Fruit fly (Drosophila melanogaster) whole organism, embryonic: ENCODE results near the gene CG8112.

ENCODE experiments used
- Ada2b ChIP-seq: fragments of 200-800 bp; sonication (Bioruptor generic); IDR thresholded peaks from 2 replicates; pipeline ENCODE4 v1.3.6; 2022; ENCODE audit warnings: missing biosample characterization, missing genetic modification characterization
- BEAF-32 ChIP-seq: fragments of 200-800 bp; sonication (Bioruptor generic); optimal IDR thresholded peaks from 3 replicates; lab custom pipeline; 2017; ENCODE audit warnings: missing biosample characterization, missing genetic modification characterization, mild to moderate bottlenecking, moderate library complexity, missing genetic modification reagents
- CG10209 ChIP-seq: fragments of 200-800 bp; sonication (Bioruptor generic); optimal IDR thresholded peaks from 3 replicates; lab custom pipeline; 2017; ENCODE audit warnings: missing biosample characterization, mild to moderate bottlenecking, missing genetic modification characterization, missing genetic modification reagents
- CG1024 ChIP-seq: fragments of 200-800 bp; sonication (Bioruptor generic); IDR thresholded peaks from 2 replicates; pipeline ENCODE4 v1.3.6; 2022; ENCODE audit warnings: missing biosample characterization, missing genetic modification characterization
- CG11085 ChIP-seq: fragments of 200-800 bp; sonication (Bioruptor generic); IDR thresholded peaks from 2 replicates; pipeline ENCODE4 v1.3.6; 2022; ENCODE audit warnings: missing biosample characterization, missing genetic modification characterization
- CG11504 ChIP-seq: fragments of 200-800 bp; sonication (Bioruptor generic); optimal IDR thresholded peaks from 3 replicates; lab custom pipeline; 2019; ENCODE audit warnings: missing biosample characterization, mild to moderate bottlenecking, missing genetic modification characterization, moderate library complexity
- CG11723 ChIP-seq: fragments of 200-800 bp; sonication (Bioruptor generic); optimal IDR thresholded peaks from 2 replicates; lab custom pipeline; 2017; ENCODE audit warnings: missing biosample characterization, mild to moderate bottlenecking, missing genetic modification characterization
- CG1233 ChIP-seq: fragments of 200-800 bp; sonication (Bioruptor generic); optimal IDR thresholded peaks from 4 replicates; lab custom pipeline; 2018; ENCODE audit warnings: missing biosample characterization, mild to moderate bottlenecking, missing genetic modification characterization
- CG12942 ChIP-seq: fragments of 200-800 bp; sonication (Bioruptor generic); optimal IDR thresholded peaks from 3 replicates; lab custom pipeline; 2016; ENCODE audit warnings: missing biosample characterization, missing genetic modification characterization
- CG13775 ChIP-seq: fragments of 200-800 bp; sonication (Bioruptor generic); optimal IDR thresholded peaks from 3 replicates; lab custom pipeline; 2017; ENCODE audit warnings: missing biosample characterization, mild to moderate bottlenecking, missing genetic modification characterization
- CG18599 ChIP-seq: fragments of 200-800 bp; sonication (Bioruptor generic); optimal IDR thresholded peaks from 3 replicates; lab custom pipeline; 2017; ENCODE audit warnings: missing biosample characterization, missing genetic modification characterization, mild to moderate bottlenecking, moderate library complexity, missing genetic modification reagents
- CG18619 ChIP-seq: fragments of 200-800 bp; sonication (Bioruptor generic); optimal IDR thresholded peaks from 3 replicates; lab custom pipeline; 2017; ENCODE audit warnings: missing biosample characterization, mild to moderate bottlenecking, missing genetic modification characterization
- CG3065 ChIP-seq: fragments of 200-800 bp; sonication (Bioruptor generic); optimal IDR thresholded peaks from 2 replicates; lab custom pipeline; 2016; ENCODE audit warnings: missing biosample characterization, missing genetic modification characterization
- CG32772 ChIP-seq: fragments of 200-800 bp; sonication (Bioruptor generic); IDR thresholded peaks from 2 replicates; pipeline ENCODE4 v1.3.6; 2022; ENCODE audit warnings: missing biosample characterization, missing genetic modification characterization
- CG34224 ChIP-seq: fragments of 200-800 bp; sonication (Bioruptor generic); IDR thresholded peaks from 3 replicates; pipeline ENCODE4 v1.3.6; 2022; ENCODE audit warnings: missing biosample characterization, missing genetic modification characterization; ENCODE audit not compliant: partially characterized antibody
- CG42726 ChIP-seq: fragments of 200-800 bp; sonication (Bioruptor generic); IDR thresholded peaks from 2 replicates; pipeline ENCODE4 v1.3.6; 2022; ENCODE audit warnings: missing biosample characterization, missing genetic modification characterization; ENCODE audit not compliant: partially characterized antibody
- CG43689 ChIP-seq: fragments of 200-800 bp; sonication (Bioruptor generic); IDR thresholded peaks from 2 replicates; pipeline ENCODE4 v1.3.6; 2022; ENCODE audit warnings: missing biosample characterization, missing genetic modification characterization
- CG4730 ChIP-seq: fragments of 200-800 bp; sonication (Bioruptor generic); IDR thresholded peaks from 2 replicates; pipeline ENCODE4 v1.3.6; 2022; ENCODE audit warnings: missing biosample characterization, missing genetic modification characterization
- CG4854 ChIP-seq: fragments of 200-800 bp; sonication (Bioruptor generic); optimal IDR thresholded peaks from 2 replicates; lab custom pipeline; 2016; ENCODE audit warnings: missing biosample characterization, missing genetic modification characterization, inconsistent platforms
- CG6854 ChIP-seq: fragments of 200-800 bp; sonication (Bioruptor generic); optimal IDR thresholded peaks from 3 replicates; lab custom pipeline; 2017; ENCODE audit warnings: missing biosample characterization, mild to moderate bottlenecking, missing genetic modification characterization
- CG7357 ChIP-seq: fragments of 200-800 bp; sonication (Bioruptor generic); IDR thresholded peaks from 3 replicates; pipeline ENCODE4 v1.3.6; 2022; ENCODE audit warnings: missing biosample characterization, missing genetic modification characterization
- CG7839 ChIP-seq: fragments of 200-800 bp; sonication (Bioruptor generic); optimal IDR thresholded peaks from 3 replicates; lab custom pipeline; 2018; ENCODE audit warnings: missing biosample characterization, mild to moderate bottlenecking, missing genetic modification characterization, moderate library complexity
- CG8089 ChIP-seq: fragments of 200-800 bp; sonication (Bioruptor generic); optimal IDR thresholded peaks from 3 replicates; lab custom pipeline; 2016; ENCODE audit warnings: missing biosample characterization, missing genetic modification characterization
- CG9727 ChIP-seq: fragments of 200-800 bp; sonication (Bioruptor generic); optimal IDR thresholded peaks from 3 replicates; lab custom pipeline; 2017; ENCODE audit warnings: missing biosample characterization, mild to moderate bottlenecking, missing genetic modification characterization
- E2f1 ChIP-seq: fragments of 200-800 bp; sonication (Bioruptor generic); IDR thresholded peaks from 2 replicates; pipeline ENCODE4 v1.3.6; 2022; ENCODE audit warnings: missing biosample characterization, missing genetic modification characterization
- Ets97D ChIP-seq: fragments of 200-800 bp; sonication (Bioruptor generic); optimal IDR thresholded peaks from 3 replicates; lab custom pipeline; 2016; ENCODE audit warnings: missing biosample characterization, missing genetic modification characterization
- Hr39 ChIP-seq: fragments of >200 bp; optimal IDR thresholded peaks from 2 replicates; lab custom pipeline; 2017
- Lpt ChIP-seq: fragments of >200 bp; optimal IDR thresholded peaks from 2 replicates; lab custom pipeline; 2018; ENCODE audit warnings: missing biosample characterization, missing genetic modification characterization
- MBD-R2 ChIP-seq: fragments of 200-800 bp; sonication (Bioruptor generic); IDR thresholded peaks from 2 replicates; pipeline ENCODE4 v1.3.6; 2022; ENCODE audit warnings: missing biosample characterization, missing genetic modification characterization
- Med ChIP-seq: fragments of 200-800 bp; sonication (Bioruptor generic); peaks from one replicate; lab custom pipeline; 2016; ENCODE audit warnings: missing biosample characterization, missing genetic modification characterization, mild to moderate bottlenecking, inconsistent platforms, moderate library complexity
- Oaz ChIP-seq: fragments of 200-800 bp; sonication (Bioruptor generic); IDR thresholded peaks from 2 replicates; pipeline ENCODE4 v1.3.6; 2022; ENCODE audit warnings: missing biosample characterization, missing genetic modification characterization
- Opbp ChIP-seq: fragments of 200-800 bp; sonication (Bioruptor generic); IDR thresholded peaks from 3 replicates; pipeline ENCODE4 v1.3.6; 2022; ENCODE audit warnings: missing biosample characterization, missing genetic modification characterization; ENCODE audit not compliant: partially characterized antibody
- Sry-β ChIP-seq: fragments of 200-800 bp; sonication (Bioruptor generic); optimal IDR thresholded peaks from 2 replicates; lab custom pipeline; 2018; ENCODE audit warnings: missing biosample characterization, mild to moderate bottlenecking, missing genetic modification characterization, moderate library complexity
- chif ChIP-seq, 2 experiments: fragments of 200-800 bp; sonication (Bioruptor generic); optimal IDR thresholded peaks; 3 replicates each; lab custom pipeline; 2016; ENCODE audit warnings: missing biosample characterization in 2 of 2, missing genetic modification characterization in 2 of 2
- ci ChIP-seq: fragments of 200-800 bp; sonication (Bioruptor generic); IDR thresholded peaks from 3 replicates; pipeline ENCODE4 v1.3.6; 2022; ENCODE audit warnings: missing biosample characterization, missing genetic modification characterization
- crp ChIP-seq, 2 experiments: fragments of 200-800 bp; sonication (Bioruptor generic); optimal IDR thresholded peaks; 2 replicates in 1 of 2; 3 replicates in 1 of 2; lab custom pipeline; 2017; ENCODE audit warnings: missing biosample characterization in 2 of 2, missing genetic modification characterization in 2 of 2, mild to moderate bottlenecking in 1 of 2, moderate library complexity in 1 of 2
- cwo ChIP-seq: fragments of 200-800 bp; sonication (Bioruptor generic); optimal IDR thresholded peaks from 3 replicates; lab custom pipeline; 2017; ENCODE audit warnings: missing biosample characterization, missing genetic modification characterization, mild to moderate bottlenecking, moderate library complexity, missing genetic modification reagents
- da ChIP-seq: fragments of 200-800 bp; sonication (Bioruptor generic); optimal IDR thresholded peaks from 2 replicates; lab custom pipeline; 2016; ENCODE audit warnings: missing biosample characterization, missing genetic modification characterization
- emc ChIP-seq: fragments of 200-800 bp; sonication (Bioruptor generic); optimal IDR thresholded peaks from 2 replicates; lab custom pipeline; 2016; ENCODE audit warnings: missing biosample characterization, missing genetic modification characterization
- gce ChIP-seq: fragments of 200-800 bp; sonication (Bioruptor generic); IDR thresholded peaks from 3 replicates; pipeline ENCODE4 v1.3.6; 2022; ENCODE audit warnings: missing biosample characterization, missing genetic modification characterization
- jing ChIP-seq: fragments of 200-800 bp; sonication (Bioruptor generic); optimal IDR thresholded peaks from 2 replicates; lab custom pipeline; 2018; ENCODE audit warnings: missing biosample characterization, mild to moderate bottlenecking, missing genetic modification characterization
- nmo ChIP-seq: fragments of 200-800 bp; sonication (Bioruptor generic); optimal IDR thresholded peaks from 2 replicates; lab custom pipeline; 2018; ENCODE audit warnings: missing biosample characterization, mild to moderate bottlenecking, missing genetic modification characterization, moderate library complexity
- otp ChIP-seq: fragments of 200-800 bp; sonication (Bioruptor generic); IDR thresholded peaks from 3 replicates; pipeline ENCODE4, ENCODE4 v1.3.6; 2022; ENCODE audit warnings: missing biosample characterization, missing genetic modification characterization
- pb ChIP-seq: fragments of 200-800 bp; sonication (Bioruptor generic); optimal IDR thresholded peaks from 3 replicates; lab custom pipeline; 2016; ENCODE audit warnings: missing biosample characterization, missing genetic modification characterization
- pzg ChIP-seq: fragments of 200-800 bp; sonication (Bioruptor generic); optimal IDR thresholded peaks from 3 replicates; lab custom pipeline; 2018; ENCODE audit warnings: missing biosample characterization, mild to moderate bottlenecking, missing genetic modification characterization, moderate library complexity
- repo ChIP-seq: fragments of 200-800 bp; sonication (Bioruptor generic); optimal IDR thresholded peaks from 2 replicates; lab custom pipeline; 2016; ENCODE audit warnings: missing biosample characterization, missing genetic modification characterization
- row ChIP-seq: fragments of 200-800 bp; sonication (Bioruptor generic); IDR thresholded peaks from 3 replicates; pipeline ENCODE4 v1.3.6; 2022; ENCODE audit warnings: missing biosample characterization, missing genetic modification characterization
- slbo ChIP-seq: fragments of 200-800 bp; sonication (Bioruptor generic); IDR thresholded peaks from 2 replicates; pipeline ENCODE4 v1.3.6; 2022; ENCODE audit warnings: missing biosample characterization, missing genetic modification characterization

CG8112 gene

DNA sequence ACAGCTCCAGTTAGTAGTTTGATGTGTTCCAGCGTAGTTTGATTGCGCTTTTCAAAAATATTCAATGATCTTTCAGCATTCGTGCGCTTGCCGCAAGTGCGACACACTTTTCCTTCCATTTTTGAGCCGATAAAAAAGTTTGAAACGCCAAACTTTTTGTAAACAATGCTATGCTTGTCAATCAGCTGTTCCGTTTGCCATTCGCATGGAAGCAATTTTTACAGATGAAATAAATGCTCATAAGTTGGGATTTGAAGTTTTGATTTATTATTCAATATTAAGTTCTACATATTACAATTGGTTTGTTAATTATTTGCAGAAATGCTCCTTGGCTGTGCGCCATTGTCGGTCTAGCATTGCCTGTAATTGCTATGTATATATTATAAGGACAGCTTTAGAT lies 16.8 kb downstream of the CG8112 start, which contains the start of gene ranshi:
Gene ranshi, minus strand, starts transcription at position 152 of the 400 bp plus-strand sequence.
- no peak for TF ChIP-seq CG10209 (GFP tag; lab: Kevin White, UChicago)
- no peak for TF ChIP-seq Lpt (GFP tag; lab: Kevin White, UChicago)
- TF ChIP-seq CG3065 (GFP tag; lab: Kevin White, UChicago), result no peak
- peak; percentile 77 for TF ChIP-seq MBD-R2 (GFP tag; lab: Robert Waterston, UW)
- peak in 1 of 2 experiments; percentile 79 for TF ChIP-seq crp (GFP tag; optimal IDR thresholded peaks at IDR 0.05; lab: Kevin White, UChicago)
- TF ChIP-seq ci (GFP tag; lab: Robert Waterston, UW), result no peak
- no peak for TF ChIP-seq E2f1
- TF ChIP-seq Ets97D (GFP tag; lab: Kevin White, UChicago), result no peak
- TF ChIP-seq CG34224, result 0 out of 3 replicates have a peak, but pooled peaks have one; percentile 16
- TF ChIP-seq CG18599, result no peak
- peak; percentile 15 for TF ChIP-seq pzg (GFP tag; lab: Kevin White, UChicago)
- peak; percentile 11; the same call in 1 of the 3 replicates for TF ChIP-seq row (GFP tag; lab: Robert Waterston, UW)
- no peak for TF ChIP-seq CG18619 (GFP tag; lab: Kevin White, UChicago)
- peak; percentile 28 for TF ChIP-seq Med (GFP tag; lab: Kevin White, UChicago)
- TF ChIP-seq CG11723 (GFP tag; lab: Kevin White, UChicago), result no peak

DNA sequence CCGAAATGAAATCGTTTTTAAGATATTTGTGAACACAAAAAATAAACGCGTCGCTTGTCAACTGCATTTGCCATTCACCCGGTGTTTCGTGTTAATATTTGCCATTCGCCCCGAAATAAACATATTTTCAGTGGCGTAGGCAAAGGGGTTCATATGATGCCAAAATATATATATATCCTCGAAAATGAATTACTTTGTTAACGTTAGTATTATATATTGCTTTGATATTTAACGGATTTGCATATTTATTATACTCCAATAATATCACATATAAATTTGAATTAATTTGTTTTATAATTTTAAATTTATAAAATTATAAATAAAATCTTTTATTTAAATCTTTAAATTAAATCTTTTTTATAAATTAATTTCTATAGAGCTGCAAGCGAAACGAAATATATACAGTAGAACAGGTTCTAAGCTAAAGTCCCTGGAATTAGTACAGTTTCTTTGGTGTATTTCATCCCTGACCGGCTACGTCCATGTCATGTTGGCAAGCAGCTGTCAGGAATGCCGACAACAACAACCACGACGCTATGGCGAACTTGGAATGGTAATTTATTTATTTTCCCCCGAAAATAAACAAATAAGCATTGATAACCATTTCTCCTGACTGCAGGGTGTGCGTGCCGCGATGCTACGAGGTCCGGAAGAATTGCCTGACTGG lies 19.0 kb downstream of the CG8112 start, which contains the start of the genes M1BP and CG8202:
Gene M1BP, minus strand, starts transcription at position 102 of the 667 bp plus-strand sequence.
Gene CG8202, plus strand, starts transcription at position 495 of the 667 bp plus-strand sequence.
- peak; percentile 12 for TF ChIP-seq emc (GFP tag; lab: Kevin White, UChicago)
- TF ChIP-seq Oaz (GFP tag; lab: Robert Waterston, UW), result no peak
- peak; percentile 90 for TF ChIP-seq CG12942
- peak; percentile 51 for TF ChIP-seq Sry-β (GFP tag; lab: Kevin White, UChicago)
- TF ChIP-seq CG11085 (GFP tag; lab: Robert Waterston, UW), result peak; percentile 56; the same call in 1 of the 2 replicates
- peak; percentile 71 for TF ChIP-seq CG4730 (GFP tag; lab: Robert Waterston, UW)
- no peak for TF ChIP-seq jing
- TF ChIP-seq CG6854 (GFP tag; lab: Kevin White, UChicago), result peak; percentile 88
- TF ChIP-seq Hr39, result no peak
- TF ChIP-seq BEAF-32 (GFP tag; lab: Kevin White, UChicago), result no peak
- peak; percentile 8 to 67 for TF ChIP-seq chif (GFP tag; optimal IDR thresholded peaks at IDR 0.05; lab: Kevin White, UChicago)
- no peak for TF ChIP-seq da (GFP tag; lab: Kevin White, UChicago)
- TF ChIP-seq slbo (GFP tag; lab: Robert Waterston, UW), result peak; percentile 85
- TF ChIP-seq CG1233 (GFP tag; lab: Kevin White, UChicago), result peak; percentile 96
- peak; percentile 93 for TF ChIP-seq CG18619 (GFP tag; lab: Kevin White, UChicago)
- no peak for TF ChIP-seq otp
- peak; percentile 55; the same call in 1 of the 2 replicates for TF ChIP-seq Ada2b (GFP tag; lab: Robert Waterston, UW)
- no peak for TF ChIP-seq gce (GFP tag; lab: Robert Waterston, UW)
- TF ChIP-seq pb, result no peak
- TF ChIP-seq CG7839 (tag; lab: Kevin White, UChicago), result peak; percentile 94
- peak; percentile 93 for TF ChIP-seq CG11504
- TF ChIP-seq CG1024, result 0 out of 2 replicates have a peak, but pooled peaks have one; percentile 3
- TF ChIP-seq repo (GFP tag; lab: Kevin White, UChicago), result no peak
- TF ChIP-seq Opbp (GFP tag; lab: Robert Waterston, UW), result no peak
- TF ChIP-seq CG43689, result peak; percentile 57; the same call in 1 of the 2 replicates
- TF ChIP-seq CG9727, result peak; percentile 96
- TF ChIP-seq CG13775 (GFP tag; lab: Kevin White, UChicago), result peak; percentile 95
- no peak for TF ChIP-seq CG42726 (GFP tag; lab: Robert Waterston, UW)
- TF ChIP-seq CG7357, result peak; percentile 65; the same call in 2 of the 3 replicates
- TF ChIP-seq nmo (GFP tag; lab: Kevin White, UChicago), result peak; percentile 96
- TF ChIP-seq CG32772 (GFP tag; lab: Robert Waterston, UW), result 0 out of 2 replicates have a peak, but pooled peaks have one; percentile 53
- TF ChIP-seq CG8089 (GFP tag; lab: Kevin White, UChicago), result peak; percentile 28
- peak; percentile 25 for TF ChIP-seq CG4854
- TF ChIP-seq cwo (GFP tag; lab: Kevin White, UChicago), result peak; percentile 87
